Worm (Caenorhabditis elegans) whole organism, young adult: Measurements from ENCODE around the gene glb-2.
"Not testable (repeated sequence)": the region's sequence is repeated elsewhere in the genome, so short reads cannot be mapped to it uniquely, and the experiment has no call there.

ENCODE experiments used
- B0035.1 ChIP-seq: sonication (generic microtip); optimal IDR thresholded peaks from 2 replicates; lab custom pipeline; 2016; ENCODE audit warnings: missing genetic modification characterization, mild to moderate bottlenecking, missing compliant biosample characterization, missing genotype, missing genetic modification reagents
- C06A6.2 ChIP-seq: fragments of 200-800 bp; sonication (Bioruptor generic); conservative IDR thresholded peaks from 2 replicates; pipeline ENCODE4 v1.3.6; 2022; ENCODE audit warnings: missing genetic modification characterization, missing compliant biosample characterization
- F10E7.11 ChIP-seq: sonication (generic microtip); optimal IDR thresholded peaks from 2 replicates; lab custom pipeline; 2017; ENCODE audit warnings: mild to moderate bottlenecking, missing genetic modification characterization, moderate library complexity, missing compliant biosample characterization
- F22D6.2 ChIP-seq: sonication (generic microtip); optimal IDR thresholded peaks from 2 replicates; lab custom pipeline; 2016; ENCODE audit warnings: mild to moderate bottlenecking, missing genetic modification characterization, missing compliant biosample characterization
- F23B12.7 ChIP-seq: sonication (generic microtip); optimal IDR thresholded peaks from 2 replicates; lab custom pipeline; 2017; ENCODE audit warnings: missing genetic modification characterization, mild to moderate bottlenecking, missing compliant biosample characterization, antibody characterized with exemption, moderate library complexity; ENCODE audit not compliant: insufficient read depth
- F55B11.4 ChIP-seq: sonication (generic microtip); optimal IDR thresholded peaks from 2 replicates; lab custom pipeline; 2016; ENCODE audit warnings: missing compliant biosample characterization, missing genetic modification characterization, borderline replicate concordance; ENCODE audit not compliant: insufficient read depth
- Y53F4B.3 ChIP-seq: fragments of 200-800 bp; sonication (Bioruptor generic); IDR thresholded peaks from 2 replicates; pipeline ENCODE4 v1.3.6; 2022; ENCODE audit warnings: missing genetic modification reagents, missing genetic modification characterization, missing compliant biosample characterization
- attf-5 ChIP-seq: fragments of 200-800 bp; sonication (Bioruptor generic); optimal IDR thresholded peaks from 2 replicates; lab custom pipeline; 2018; ENCODE audit warnings: mild to moderate bottlenecking, missing genetic modification characterization, missing compliant biosample characterization
- ceh-100 ChIP-seq: fragments of 200-800 bp; sonication (Bioruptor generic); IDR thresholded peaks from 2 replicates; pipeline ENCODE4 v1.3.6; 2022; ENCODE audit warnings: missing genetic modification reagents, missing genetic modification characterization, missing compliant biosample characterization
- ceh-40 ChIP-seq: fragments of 200-800 bp; sonication (Bioruptor generic); IDR thresholded peaks from 2 replicates; pipeline ENCODE4 v1.3.6; 2022; ENCODE audit warnings: missing genetic modification characterization, missing compliant biosample characterization
- dox-1 ChIP-seq: fragments of 200-800 bp; sonication (Bioruptor generic); IDR thresholded peaks from 2 replicates; pipeline ENCODE4 v1.3.6; 2022; ENCODE audit warnings: missing genetic modification reagents, missing genetic modification characterization, missing compliant biosample characterization
- egrh-3 ChIP-seq: fragments of 200-800 bp; sonication (Bioruptor generic); IDR thresholded peaks from 2 replicates; pipeline ENCODE4 v1.3.6; 2022; ENCODE audit warnings: missing genetic modification reagents, missing genetic modification characterization, missing compliant biosample characterization
- gei-17 ChIP-seq: fragments of 200-800 bp; sonication (Bioruptor generic); optimal IDR thresholded peaks from 2 replicates; lab custom pipeline; 2018; ENCODE audit warnings: mild to moderate bottlenecking, missing genetic modification characterization, missing compliant biosample characterization
- him-1 ChIP-seq: sonication (generic microtip); optimal IDR thresholded peaks from 2 replicates; lab custom pipeline; 2016; ENCODE audit warnings: missing genotype, missing genetic modification reagents, missing genetic modification characterization, missing compliant biosample characterization
- hlh-12 ChIP-seq: sonication (generic microtip); optimal IDR thresholded peaks from 2 replicates; lab custom pipeline; 2016; ENCODE audit warnings: missing genetic modification characterization, missing compliant biosample characterization
- hmg-1.2 ChIP-seq: fragments of 200-800 bp; sonication (Bioruptor generic); IDR thresholded peaks from 2 replicates; pipeline ENCODE4 v1.3.6; 2022; ENCODE audit warnings: missing genetic modification reagents, missing genetic modification characterization, missing compliant biosample characterization
- hmg-20 ChIP-seq: fragments of 200-800 bp; sonication (Bioruptor generic); IDR thresholded peaks from 2 replicates; pipeline ENCODE4 v1.3.6; 2022; ENCODE audit warnings: missing genetic modification reagents, missing genetic modification characterization, missing compliant biosample characterization
- lag-1 ChIP-seq: fragments of 200-800 bp; sonication (Bioruptor generic); IDR thresholded peaks from 2 replicates; pipeline ENCODE4 v1.3.6; 2022; ENCODE audit warnings: missing genetic modification reagents, missing genetic modification characterization, missing compliant biosample characterization
- let-526 ChIP-seq: fragments of 200-800 bp; sonication (Bioruptor generic); IDR thresholded peaks from 2 replicates; pipeline ENCODE4 v1.3.6; 2022; ENCODE audit warnings: missing genetic modification reagents, missing genetic modification characterization, missing compliant biosample characterization
- lin-35 ChIP-seq, 3 experiments: fragments of 150-350 bp in 2 of 3; sonication (generic microtip) in 1 of 3; optimal IDR thresholded peaks; 2 replicates each; lab custom pipeline; 2014 to 2018; ENCODE audit warnings: missing biosample characterization in 3 of 3, missing genetic modification characterization in 3 of 3, missing genetic modification reagents in 3 of 3
- lin-54 ChIP-seq: fragments of 200-800 bp; sonication (Bioruptor generic); optimal IDR thresholded peaks from 2 replicates; lab custom pipeline; 2018; ENCODE audit warnings: mild to moderate bottlenecking, missing genetic modification characterization, missing compliant biosample characterization
- lsl-1 ChIP-seq: fragments of 200-800 bp; sonication (Bioruptor generic); optimal IDR thresholded peaks from 2 replicates; lab custom pipeline; 2018; ENCODE audit warnings: mild to moderate bottlenecking, missing genetic modification characterization, moderate library complexity, missing compliant biosample characterization
- lsy-27 ChIP-seq: sonication (generic microtip); optimal IDR thresholded peaks from 2 replicates; lab custom pipeline; 2017; ENCODE audit warnings: missing genetic modification characterization, mild to moderate bottlenecking, missing compliant biosample characterization, antibody characterized with exemption, missing genotype, borderline replicate concordance; ENCODE audit not compliant: insufficient read depth
- madf-6 ChIP-seq: fragments of 200-800 bp; sonication (Bioruptor generic); IDR thresholded peaks from 2 replicates; pipeline ENCODE4 v1.3.6; 2022; ENCODE audit warnings: missing genetic modification reagents, missing genetic modification characterization, missing compliant biosample characterization
- repo-1 ChIP-seq: sonication (generic microtip); optimal IDR thresholded peaks from 2 replicates; lab custom pipeline; 2017; ENCODE audit warnings: mild to moderate bottlenecking, missing genetic modification characterization, missing compliant biosample characterization
- rpc-1 ChIP-seq, 2 experiments: fragments of 150-350 bp in 1 of 2; sonication (generic microtip) in 1 of 2; optimal IDR thresholded peaks; 2 replicates each; lab custom pipeline; 2014 to 2018; ENCODE audit warnings: missing biosample characterization in 1 of 2, missing genetic modification characterization in 1 of 2, missing genetic modification reagents in 1 of 2, missing genotype in 1 of 2
- snpc-3.4 ChIP-seq: sonication (generic microtip); optimal IDR thresholded peaks from 2 replicates; lab custom pipeline; 2017; ENCODE audit warnings: missing genetic modification characterization, mild to moderate bottlenecking, missing compliant biosample characterization, antibody characterized with exemption, moderate library complexity, missing genotype, missing genetic modification reagents
- xnd-1 ChIP-seq: sonication (generic microtip); optimal IDR thresholded peaks from 2 replicates; lab custom pipeline; 2016; ENCODE audit warnings: missing genotype, missing genetic modification reagents, missing genetic modification characterization, missing compliant biosample characterization
- zfh-2 ChIP-seq: fragments of 200-800 bp; sonication (Bioruptor generic); conservative IDR thresholded peaks from 2 replicates; pipeline ENCODE4 v1.3.6; 2022; ENCODE audit warnings: missing genetic modification reagents, missing genetic modification characterization, missing compliant biosample characterization

The glb-2 gene

ce11 chrIV:7253271-7253670, 9.8 kb downstream of the glb-2 start (continued):
- TF ChIP-seq lin-54 (GFP tag; lab: Kevin White, UChicago) = no peak
- peak; percentile 76 for TF ChIP-seq him-1 (tag; lab: Kevin White, UChicago)
- TF ChIP-seq hmg-1.2 (GFP tag; lab: Robert Waterston, UW) = peak; percentile 85
- no peak for TF ChIP-seq ceh-40 (GFP tag; lab: Robert Waterston, UW)
- TF ChIP-seq hmg-20 (GFP tag; lab: Robert Waterston, UW) = no peak
- TF ChIP-seq snpc-3.4 (tag; lab: Kevin White, UChicago) = peak; percentile 64
- peak; percentile 53; the same call in 1 of the 2 replicates for TF ChIP-seq dox-1 (GFP tag; lab: Robert Waterston, UW)
- no peak for TF ChIP-seq lag-1 (GFP tag; lab: Robert Waterston, UW)
- TF ChIP-seq C06A6.2 (GFP tag; lab: Robert Waterston, UW) = no peak
- TF ChIP-seq F23B12.7 (tag; lab: Kevin White, UChicago) = no peak
- TF ChIP-seq lsl-1 (GFP tag; lab: Kevin White, UChicago) = peak; percentile 35
- no peak for TF ChIP-seq lin-35 (GFP tag; optimal IDR thresholded peaks at IDR 0.05; lab: Kevin White, UChicago)
- TF ChIP-seq Y53F4B.3 (GFP tag; lab: Robert Waterston, UW) = no peak

ce11 chrIV:7250158-7250557, 12.9 kb downstream of the glb-2 start, which contains the start of gene D2024.18:
Gene D2024.18, plus strand, starts transcription at chrIV:7250458.
- TF ChIP-seq lsl-1 (GFP tag; lab: Kevin White, UChicago) = no peak
- TF ChIP-seq F55B11.4 = no peak

ce11 chrIV:7247243-7247642, 15.8 kb downstream of the glb-2 start, which contains the start of gene D2024.1:
Gene D2024.1, plus strand, starts transcription at chrIV:7247543.
- not testable (repeated sequence) for TF ChIP-seq let-526 (GFP tag; lab: Robert Waterston, UW); gei-17 (GFP tag; lab: Kevin White, UChicago); attf-5
- TF ChIP-seq, all 124 proteins: peak for 0; not testable (repeated sequence) for 124

ce11 chrIV:7246553-7246952, 16.5 kb downstream of the glb-2 start, which contains the start of gene col-114:
Gene col-114, minus strand, starts transcription at chrIV:7246653.
- TF ChIP-seq madf-6 (GFP tag; lab: Robert Waterston, UW) = no peak
- no peak for TF ChIP-seq rpc-1 (optimal IDR thresholded peaks at IDR 0.05; lab: Kevin White, UChicago)
- TF ChIP-seq rpc-1 (tag; optimal IDR thresholded peaks at IDR 0.05; lab: Kevin White, UChicago) = no peak
- no peak for TF ChIP-seq hlh-12
- no peak for TF ChIP-seq ceh-100 (GFP tag; lab: Robert Waterston, UW)
- TF ChIP-seq xnd-1 = no peak
- TF ChIP-seq lsy-27 (tag; lab: Kevin White, UChicago) = no peak
- TF ChIP-seq, all 124 proteins: peak for 0

- TF ChIP-seq F22D6.2 = no peak
- TF ChIP-seq F10E7.11 (tag; lab: Kevin White, UChicago) = no peak
- peak; percentile 44; the same call in 1 of the 2 replicates for TF ChIP-seq egrh-3 (GFP tag; lab: Robert Waterston, UW)
- peak; percentile 76 for TF ChIP-seq zfh-2 (GFP tag; lab: Robert Waterston, UW)
- no peak for TF ChIP-seq B0035.1 (tag; lab: Kevin White, UChicago)
- TF ChIP-seq repo-1 = no peak
- TF ChIP-seq F55B11.4 = no peak
- no peak for TF ChIP-seq C06A6.2 (GFP tag; lab: Robert Waterston, UW)
Measured at ce11 chrIV:7245592-7245991, 17.4 kb downstream of the glb-2 start.
